Worm (Caenorhabditis elegans) whole organism, L4/young adult: Measurements from ENCODE around the gene C05C12.4.

Experiments
- W03F9.2 ChIP-seq: fragments of 150-350 bp; optimal IDR thresholded peaks from 2 replicates; lab custom pipeline; 2014; ENCODE audit warnings: missing biosample characterization, missing genetic modification characterization
- dao-5 ChIP-seq: sonication (generic microtip); optimal IDR thresholded peaks from 2 replicates; lab custom pipeline; 2016; ENCODE audit warnings: missing genotype, missing genetic modification characterization, moderate library complexity, missing compliant biosample characterization
- him-1 ChIP-seq: sonication (generic microtip); optimal IDR thresholded peaks from 2 replicates; lab custom pipeline; 2016; ENCODE audit warnings: missing genotype, missing genetic modification reagents, missing genetic modification characterization, missing compliant biosample characterization

DNA sequence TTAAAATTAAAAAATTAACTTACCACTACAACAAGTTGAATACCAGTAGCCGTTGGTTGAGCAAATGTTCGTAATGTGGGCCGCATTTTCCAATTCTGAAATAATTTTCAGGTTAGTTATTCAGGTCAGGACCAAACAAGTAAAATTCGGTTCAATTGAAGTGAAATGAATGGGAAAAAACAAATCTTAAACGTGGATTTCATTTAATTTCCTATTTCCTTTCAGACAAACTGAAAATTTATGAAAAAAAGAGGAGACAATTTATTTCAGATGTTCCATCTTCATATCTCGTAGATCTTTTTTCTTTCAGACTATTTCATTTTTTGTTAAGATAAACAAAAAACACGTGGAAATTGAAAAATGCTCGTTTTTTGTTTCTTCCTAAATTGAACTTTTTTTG is 6.5 kb downstream of the C05C12.4 start, which contains the start of gene C05C12.6:
- TF ChIP-seq him-1 (tag; lab: Kevin White, UChicago), result no peak
- no peak for TF ChIP-seq W03F9.2 (tag; lab: Kevin White, UChicago)
- no peak for TF ChIP-seq dao-5 (tag; lab: Kevin White, UChicago)
